Fruit fly (Drosophila melanogaster): ENCODE results near the gene kra.
A peak's percentile ranks its signal among the peaks of the same experiment; 100 is the strongest.

The kra gene

dm6 chr3R:5591398-5591853 is 9.5 kb downstream of the kra start, which contains the start of the genes noi and Vha26:
noi (minus strand) TSS chr3R:5591459.
Vha26 (plus strand) TSS chr3R:5591763.
- TF ChIP-seq CG11617 (GFP tag; optimal IDR thresholded peaks at IDR 0.05) (peak; percentile 49), kay (GFP tag; ENCODE audit: borderline replicate concordance) (no peak), pad (GFP tag; optimal IDR thresholded peaks at IDR 0.05) (peak; percentile 23), CG5204 (GFP tag; optimal IDR thresholded peaks at IDR 0.05) (no peak), Mnt (GFP tag; optimal IDR thresholded peaks at IDR 0.05) (peak; percentile 71), CG1620 (GFP tag; optimal IDR thresholded peaks at IDR 0.05) (peak; percentile 24), Hr96 (GFP tag; optimal IDR thresholded peaks at IDR 0.05) (no peak), CG33017 (tag; optimal IDR thresholded peaks at IDR 0.05) (no peak), CG12768 (GFP tag; optimal IDR thresholded peaks at IDR 0.05) (no peak), toe (GFP tag; optimal IDR thresholded peaks at IDR 0.05) (no peak), Clk (GFP tag; optimal IDR thresholded peaks at IDR 0.05) (peak; percentile 39), CG7101 (tag; optimal IDR thresholded peaks at IDR 0.05) (peak; percentile 46), Crg-1 (GFP tag; optimal IDR thresholded peaks at IDR 0.05) (no peak), CG14711 (tag; optimal IDR thresholded peaks at IDR 0.05) (peak; percentile 48), bab1 (GFP tag; optimal IDR thresholded peaks at IDR 0.05) (no peak), ovo (GFP tag; optimal IDR thresholded peaks at IDR 0.05) (no peak), cic (GFP tag; optimal IDR thresholded peaks at IDR 0.05) (peak; percentile 21), CG7045 (GFP tag; optimal IDR thresholded peaks at IDR 0.05) (no peak), tj (GFP tag; optimal IDR thresholded peaks at IDR 0.05) (peak; percentile 10), cnc (optimal IDR thresholded peaks at IDR 0.05) (no peak)

dm6 chr3R:5588573-5588972 is 12.4 kb downstream of the kra start, which contains the start of gene PolZ2:
PolZ2 (plus strand) TSS chr3R:5588873.
- TF ChIP-seq Hr96 (GFP tag; optimal IDR thresholded peaks at IDR 0.05), result no peak
- no peak for TF ChIP-seq CG7101 (tag; optimal IDR thresholded peaks at IDR 0.05)
- no peak for TF ChIP-seq CG1620 (GFP tag; optimal IDR thresholded peaks at IDR 0.05)
- TF ChIP-seq CG11617 (GFP tag; optimal IDR thresholded peaks at IDR 0.05), result no peak
- no peak for TF ChIP-seq CG5204 (GFP tag; optimal IDR thresholded peaks at IDR 0.05)
- TF ChIP-seq CG14711 (tag; optimal IDR thresholded peaks at IDR 0.05), result no peak
- TF ChIP-seq ovo (GFP tag; optimal IDR thresholded peaks at IDR 0.05), result no peak
- TF ChIP-seq toe (GFP tag; optimal IDR thresholded peaks at IDR 0.05), result no peak
- no peak for TF ChIP-seq Mnt (GFP tag; optimal IDR thresholded peaks at IDR 0.05)
- TF ChIP-seq bab1 (GFP tag; optimal IDR thresholded peaks at IDR 0.05), result no peak
- no peak for TF ChIP-seq CG33017 (tag; optimal IDR thresholded peaks at IDR 0.05)
- TF ChIP-seq kay (GFP tag; ENCODE audit: borderline replicate concordance), result no peak
- no peak for TF ChIP-seq pad (GFP tag; optimal IDR thresholded peaks at IDR 0.05)
- TF ChIP-seq cic (GFP tag; optimal IDR thresholded peaks at IDR 0.05), result no peak
- no peak for TF ChIP-seq CG12768 (GFP tag; optimal IDR thresholded peaks at IDR 0.05)
- no peak for TF ChIP-seq Crg-1 (GFP tag; optimal IDR thresholded peaks at IDR 0.05)
- no peak for TF ChIP-seq CG7045 (GFP tag; optimal IDR thresholded peaks at IDR 0.05)
- TF ChIP-seq tj (GFP tag; optimal IDR thresholded peaks at IDR 0.05), result no peak
- no peak for TF ChIP-seq cnc (optimal IDR thresholded peaks at IDR 0.05)
- TF ChIP-seq Clk (GFP tag; optimal IDR thresholded peaks at IDR 0.05), result no peak

DNA sequence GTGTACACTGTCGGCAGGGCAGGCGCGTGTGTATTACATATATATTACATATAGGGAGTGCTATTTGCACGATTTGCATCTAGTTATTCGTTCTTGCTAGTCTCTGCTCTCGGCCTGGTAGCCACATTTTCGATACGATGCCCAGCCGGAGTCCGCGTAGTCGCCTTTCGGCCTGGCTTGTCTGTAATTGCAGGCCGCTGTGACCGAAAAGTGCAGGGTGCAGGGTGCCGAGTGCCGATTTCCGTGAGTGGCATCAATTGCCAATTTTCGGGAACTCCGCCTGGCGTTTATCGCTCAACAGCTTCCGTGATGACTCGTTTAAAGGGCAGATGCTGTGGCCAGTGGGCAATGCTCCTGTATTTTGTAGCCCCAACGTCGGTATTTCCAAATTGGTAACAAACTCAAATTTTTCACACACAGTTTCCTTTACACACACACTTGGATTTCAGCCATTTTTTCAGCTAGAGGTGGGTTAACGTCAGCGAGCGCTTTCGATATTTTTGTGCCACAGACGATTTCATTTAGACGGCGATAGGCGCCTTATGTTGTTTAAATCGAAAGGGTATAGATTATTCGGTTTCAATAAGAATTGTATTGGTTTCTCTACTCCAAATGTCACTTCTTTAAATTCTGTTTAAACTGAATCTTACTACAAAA is 12.9 kb downstream of the kra start, which contains the start of gene CG2926:
CG2926 (minus strand) TSS at position 518 of the 657 bp plus-strand sequence.
- no peak for TF ChIP-seq kay (GFP tag; ENCODE audit: borderline replicate concordance)
- TF ChIP-seq pad (GFP tag; optimal IDR thresholded peaks at IDR 0.05), result peak; percentile 45
- TF ChIP-seq CG11617 (GFP tag; optimal IDR thresholded peaks at IDR 0.05), result peak; percentile 44
- TF ChIP-seq CG7045 (GFP tag; optimal IDR thresholded peaks at IDR 0.05), result peak; percentile 2
- no peak for TF ChIP-seq tj (GFP tag; optimal IDR thresholded peaks at IDR 0.05)
- peak; percentile 26 for TF ChIP-seq CG7101 (tag; optimal IDR thresholded peaks at IDR 0.05)
- TF ChIP-seq ovo (GFP tag; optimal IDR thresholded peaks at IDR 0.05), result peak; percentile 1
- TF ChIP-seq Mnt (GFP tag; optimal IDR thresholded peaks at IDR 0.05), result peak; percentile 48
- TF ChIP-seq Crg-1 (GFP tag; optimal IDR thresholded peaks at IDR 0.05), result peak; percentile 60
- no peak for TF ChIP-seq cic (GFP tag; optimal IDR thresholded peaks at IDR 0.05)
- peak; percentile 12 for TF ChIP-seq Clk (GFP tag; optimal IDR thresholded peaks at IDR 0.05)
- no peak for TF ChIP-seq Hr96 (GFP tag; optimal IDR thresholded peaks at IDR 0.05)
- no peak for TF ChIP-seq CG5204 (GFP tag; optimal IDR thresholded peaks at IDR 0.05)
- TF ChIP-seq cnc (optimal IDR thresholded peaks at IDR 0.05), result no peak
- no peak for TF ChIP-seq CG14711 (tag; optimal IDR thresholded peaks at IDR 0.05)
- peak; percentile 38 for TF ChIP-seq bab1 (GFP tag; optimal IDR thresholded peaks at IDR 0.05)
- TF ChIP-seq toe (GFP tag; optimal IDR thresholded peaks at IDR 0.05), result no peak
- peak; percentile 51 for TF ChIP-seq CG1620 (GFP tag; optimal IDR thresholded peaks at IDR 0.05)
- no peak for TF ChIP-seq CG33017 (tag; optimal IDR thresholded peaks at IDR 0.05)
- peak; percentile 62 for TF ChIP-seq CG12768 (GFP tag; optimal IDR thresholded peaks at IDR 0.05)

- TF ChIP-seq cnc (optimal IDR thresholded peaks at IDR 0.05) (no peak), CG12768 (GFP tag; optimal IDR thresholded peaks at IDR 0.05) (no peak), CG33017 (tag; optimal IDR thresholded peaks at IDR 0.05) (no peak), CG5204 (GFP tag; optimal IDR thresholded peaks at IDR 0.05) (no peak), CG7045 (GFP tag; optimal IDR thresholded peaks at IDR 0.05) (no peak), Crg-1 (GFP tag; optimal IDR thresholded peaks at IDR 0.05) (no peak), tj (GFP tag; optimal IDR thresholded peaks at IDR 0.05) (no peak), pad (GFP tag; optimal IDR thresholded peaks at IDR 0.05) (no peak), CG1620 (GFP tag; optimal IDR thresholded peaks at IDR 0.05) (no peak), Clk (GFP tag; optimal IDR thresholded peaks at IDR 0.05) (no peak), cic (GFP tag; optimal IDR thresholded peaks at IDR 0.05) (no peak), Mnt (GFP tag; optimal IDR thresholded peaks at IDR 0.05) (no peak), CG11617 (GFP tag; optimal IDR thresholded peaks at IDR 0.05) (no peak)
Observed at dm6 chr3R:5573883-5574282, 27.1 kb downstream of the kra start.

dm6 chr3R:5572900-5573665 is 27.9 kb downstream of the kra start:
- TF ChIP-seq tj (GFP tag; optimal IDR thresholded peaks at IDR 0.05) (peak; percentile 61), pad (GFP tag; optimal IDR thresholded peaks at IDR 0.05) (no peak), Mnt (GFP tag; optimal IDR thresholded peaks at IDR 0.05) (no peak), kay (GFP tag; ENCODE audit: borderline replicate concordance) (no peak)
